Worm (Caenorhabditis elegans) whole organism, L1 larva: ENCODE measurements around the gene srd-32.

ENCODE experiments used
- C16A3.4 ChIP-seq: fragments of 150-350 bp; optimal IDR thresholded peaks from 2 replicates; lab custom pipeline; 2014; ENCODE audit warnings: missing biosample characterization, missing genetic modification characterization
- Y116A8C.19 ChIP-seq: sonication (generic microtip); optimal IDR thresholded peaks from 2 replicates; lab custom pipeline; 2016; ENCODE audit warnings: missing compliant biosample characterization, missing genetic modification characterization, borderline replicate concordance
- aha-1 ChIP-seq: fragments of 150-350 bp; optimal IDR thresholded peaks from 2 replicates; lab custom pipeline; 2014; ENCODE audit warnings: missing biosample characterization, missing genetic modification characterization
- ama-1 ChIP-seq: fragments of 150-350 bp; optimal IDR thresholded peaks from 2 replicates; lab custom pipeline; 2014
- ceh-63 ChIP-seq: fragments of 200-800 bp; sonication (Bioruptor generic); optimal IDR thresholded peaks from 2 replicates; lab custom pipeline; 2018; ENCODE audit warnings: mild to moderate bottlenecking, missing genetic modification characterization, missing compliant biosample characterization
- ceh-90 ChIP-seq: sonication (generic microtip); optimal IDR thresholded peaks from 2 replicates; lab custom pipeline; 2016; ENCODE audit warnings: missing genetic modification characterization, missing compliant biosample characterization
- ces-1 ChIP-seq: fragments of 150-350 bp; optimal IDR thresholded peaks from 2 replicates; lab custom pipeline; 2014; ENCODE audit warnings: missing biosample characterization, missing genetic modification reagents, missing genetic modification characterization
- dpl-1 ChIP-seq, 3 experiments: fragments of 150-350 bp in 2 of 3; sonication (generic microtip) in 1 of 3; optimal IDR thresholded peaks; 2 replicates each; lab custom pipeline; 2014 to 2017; ENCODE audit warnings: missing biosample characterization in 3 of 3, missing genetic modification characterization in 3 of 3, missing genetic modification reagents in 3 of 3
- dsc-1 ChIP-seq: sonication (generic microtip); optimal IDR thresholded peaks from 2 replicates; lab custom pipeline; 2016; ENCODE audit warnings: mild to moderate bottlenecking, missing genetic modification characterization, missing compliant biosample characterization
- egl-27 ChIP-seq, 2 experiments: fragments of 150-350 bp in 1 of 2; sonication (generic microtip); optimal IDR thresholded peaks; 3 replicates each; lab custom pipeline; 2017 to 2018; ENCODE audit warnings: missing biosample characterization in 2 of 2, missing genetic modification characterization in 2 of 2, missing genetic modification reagents in 2 of 2
- elt-2 ChIP-seq: sonication (generic microtip); optimal IDR thresholded peaks from 2 replicates; lab custom pipeline; 2016; ENCODE audit warnings: missing genetic modification characterization, mild to moderate bottlenecking, inconsistent platforms, missing compliant biosample characterization, missing genetic modification reagents
- elt-3 ChIP-seq, 6 experiments: fragments of 150-350 bp in 1 of 6; sonication (generic microtip); optimal IDR thresholded peaks; 2 replicates each; lab custom pipeline; 2017 to 2018; ENCODE audit warnings: missing biosample characterization in 6 of 6, missing genetic modification characterization in 6 of 6, inconsistent platforms in 1 of 6
- fkh-10 ChIP-seq: sonication (generic microtip); optimal IDR thresholded peaks from 2 replicates; lab custom pipeline; 2017; ENCODE audit warnings: missing biosample characterization, missing genetic modification reagents, missing genetic modification characterization
- fkh-4 ChIP-seq: sonication (generic microtip); optimal IDR thresholded peaks from 2 replicates; lab custom pipeline; 2016; ENCODE audit warnings: missing compliant biosample characterization, missing genetic modification characterization, borderline replicate concordance
- fkh-8 ChIP-seq: sonication (generic microtip); optimal IDR thresholded peaks from 2 replicates; lab custom pipeline; 2016; ENCODE audit warnings: mild to moderate bottlenecking, missing genetic modification characterization, missing compliant biosample characterization
- hlh-17 ChIP-seq: fragments of 200-800 bp; sonication (Bioruptor generic); optimal IDR thresholded peaks from 2 replicates; lab custom pipeline; 2018; ENCODE audit warnings: missing genetic modification characterization, mild to moderate bottlenecking, missing compliant biosample characterization, moderate library complexity, borderline replicate concordance
- irx-1 ChIP-seq: sonication (generic microtip); optimal IDR thresholded peaks from 2 replicates; lab custom pipeline; 2016; ENCODE audit warnings: missing genetic modification characterization, missing compliant biosample characterization
- lin-14 ChIP-seq: fragments of 200-800 bp; sonication (Bioruptor generic); optimal IDR thresholded peaks from 2 replicates; lab custom pipeline; 2018; ENCODE audit warnings: mild to moderate bottlenecking, missing genetic modification characterization, moderate library complexity, missing compliant biosample characterization
- lin-15B ChIP-seq: fragments of 150-350 bp; sonication (generic microtip); optimal IDR thresholded peaks from 3 replicates; lab custom pipeline; 2014; ENCODE audit warnings: missing biosample characterization, missing genetic modification characterization
- lin-35 ChIP-seq, 2 experiments: fragments of 150-350 bp; optimal IDR thresholded peaks; 2 replicates each; lab custom pipeline; 2014; ENCODE audit warnings: missing biosample characterization in 2 of 2, missing genetic modification characterization in 2 of 2, missing genetic modification reagents in 2 of 2
- lir-3 ChIP-seq: sonication (generic microtip); optimal IDR thresholded peaks from 2 replicates; lab custom pipeline; 2016; ENCODE audit warnings: mild to moderate bottlenecking, missing genetic modification characterization, moderate library complexity, missing compliant biosample characterization; ENCODE audit not compliant: poor library complexity
- mdl-1 ChIP-seq, 2 experiments: fragments of 150-350 bp; optimal IDR thresholded peaks; 2 replicates each; lab custom pipeline; 2014 to 2017; ENCODE audit warnings: missing biosample characterization in 2 of 2, missing genetic modification characterization in 2 of 2, inconsistent platforms in 1 of 2
- mep-1 ChIP-seq: fragments of 150-350 bp; optimal IDR thresholded peaks from 2 replicates; lab custom pipeline; 2014; ENCODE audit warnings: missing biosample characterization, missing genetic modification characterization
- nhr-12 ChIP-seq: sonication (generic microtip); optimal IDR thresholded peaks from 2 replicates; lab custom pipeline; 2017; ENCODE audit warnings: missing biosample characterization, missing genetic modification characterization
- nhr-19 ChIP-seq: fragments of 200-800 bp; sonication (Bioruptor generic); conservative IDR thresholded peaks from 2 replicates; pipeline ENCODE4 v1.3.6; 2022; ENCODE audit warnings: missing genetic modification characterization, missing compliant biosample characterization
- nhr-20 ChIP-seq: sonication (generic microtip); optimal IDR thresholded peaks from 2 replicates; lab custom pipeline; 2016; ENCODE audit warnings: mild to moderate bottlenecking, missing genetic modification characterization, missing compliant biosample characterization
- nhr-237 ChIP-seq: fragments of 150-350 bp; optimal IDR thresholded peaks from 2 replicates; lab custom pipeline; 2014; ENCODE audit warnings: missing biosample characterization, missing genetic modification characterization
- nhr-71 ChIP-seq: sonication (generic microtip); optimal IDR thresholded peaks from 2 replicates; lab custom pipeline; 2016; ENCODE audit warnings: mild to moderate bottlenecking, missing genetic modification characterization, moderate library complexity, missing compliant biosample characterization
- nhr-76 ChIP-seq: sonication (generic microtip); optimal IDR thresholded peaks from 2 replicates; lab custom pipeline; 2017; ENCODE audit warnings: missing biosample characterization, missing genetic modification characterization
- nhr-77 ChIP-seq: fragments of 150-350 bp; optimal IDR thresholded peaks from 2 replicates; lab custom pipeline; 2014; ENCODE audit warnings: missing biosample characterization, missing genetic modification characterization
- nhr-84 ChIP-seq: sonication (generic microtip); optimal IDR thresholded peaks from 2 replicates; lab custom pipeline; 2017; ENCODE audit warnings: missing biosample characterization, missing genetic modification characterization
- nhr-85 ChIP-seq: sonication (generic microtip); peaks from one replicate; lab custom pipeline; 2016; ENCODE audit warnings: missing genetic modification characterization, inconsistent platforms, missing compliant biosample characterization
- nhr-90 ChIP-seq: sonication (generic microtip); optimal IDR thresholded peaks from 2 replicates; lab custom pipeline; 2016; ENCODE audit warnings: mild to moderate bottlenecking, missing genetic modification characterization, missing compliant biosample characterization; ENCODE audit not compliant: poor library complexity
- skn-1 ChIP-seq: fragments of 150-350 bp; optimal IDR thresholded peaks from 2 replicates; lab custom pipeline; 2014; ENCODE audit warnings: missing biosample characterization, missing genetic modification characterization
- snu-23 ChIP-seq: sonication (generic microtip); optimal IDR thresholded peaks from 2 replicates; lab custom pipeline; 2016; ENCODE audit warnings: missing genetic modification characterization, missing compliant biosample characterization
- sup-37 ChIP-seq: fragments of 200-800 bp; sonication (Bioruptor generic); optimal IDR thresholded peaks from 2 replicates; lab custom pipeline; 2018; ENCODE audit warnings: mild to moderate bottlenecking, missing genetic modification characterization, missing compliant biosample characterization
- swsn-7 ChIP-seq: sonication (generic microtip); optimal IDR thresholded peaks from 2 replicates; lab custom pipeline; 2016; ENCODE audit warnings: missing genetic modification characterization, missing compliant biosample characterization
- unc-30 ChIP-seq: sonication (generic microtip); optimal IDR thresholded peaks from 2 replicates; lab custom pipeline; 2017; ENCODE audit warnings: missing biosample characterization, missing genetic modification characterization
- unc-86 ChIP-seq: sonication (generic microtip); optimal IDR thresholded peaks from 2 replicates; lab custom pipeline; 2016; ENCODE audit warnings: missing genetic modification characterization, missing compliant biosample characterization
- zag-1 ChIP-seq: fragments of 150-350 bp; optimal IDR thresholded peaks from 2 replicates; lab custom pipeline; 2014; ENCODE audit warnings: missing biosample characterization, missing genetic modification characterization
- ztf-4 ChIP-seq: fragments of 150-350 bp; optimal IDR thresholded peaks from 2 replicates; lab custom pipeline; 2014; ENCODE audit warnings: missing biosample characterization, missing genetic modification characterization

Gene srd-32

ce11 chrV:4862737-4863136 lies 2.7 kb upstream of the srd-32 start, which contains the start of gene C37H5.13:
TSS of gene C37H5.13 (minus strand) at chrV:4862965.
- TF ChIP-seq elt-2, result no peak
- TF ChIP-seq zag-1 (tag; lab: Kevin White, UChicago), result no peak
- TF ChIP-seq lin-15B (tag; lab: Kevin White, UChicago), result no peak
- peak; percentile 21 for TF ChIP-seq mep-1
- TF ChIP-seq ceh-63, result no peak
- TF ChIP-seq swsn-7 (tag; lab: Kevin White, UChicago), result no peak
- TF ChIP-seq nhr-71 (tag; lab: Kevin White, UChicago), result peak; percentile 49
- TF ChIP-seq unc-30 (tag; lab: Kevin White, UChicago), result no peak
- no peak for TF ChIP-seq ama-1 (lab: Kevin White, UChicago)
- TF ChIP-seq lin-14, result peak; percentile 73
- no peak for TF ChIP-seq aha-1 (tag; lab: Kevin White, UChicago)
- peak; percentile 53 for TF ChIP-seq nhr-20 (tag; lab: Kevin White, UChicago)
- no peak for TF ChIP-seq ceh-90 (tag; lab: Kevin White, UChicago)
- TF ChIP-seq unc-86, result no peak
- TF ChIP-seq nhr-76 (tag; lab: Kevin White, UChicago), result no peak
- TF ChIP-seq C16A3.4 (tag; lab: Kevin White, UChicago), result peak; percentile 1
- no peak for TF ChIP-seq skn-1 (tag; lab: Kevin White, UChicago)
- no peak for TF ChIP-seq egl-27 (tag; optimal IDR thresholded peaks at IDR 0.05; lab: Kevin White, UChicago)
- TF ChIP-seq lin-35 (GFP tag; optimal IDR thresholded peaks at IDR 0.05; lab: Kevin White, UChicago), result peak in 1 of 2 experiments; percentile 32
- TF ChIP-seq nhr-12 (tag; lab: Kevin White, UChicago), result no peak
- TF ChIP-seq snu-23 (GFP tag; lab: Kevin White, UChicago), result peak; percentile 31
- TF ChIP-seq nhr-77 (tag; lab: Kevin White, UChicago), result peak; percentile 27
- peak; percentile 50 for TF ChIP-seq nhr-85
- no peak for TF ChIP-seq irx-1 (tag; lab: Kevin White, UChicago)
- no peak for TF ChIP-seq mdl-1 (tag; optimal IDR thresholded peaks at IDR 0.05; lab: Kevin White, UChicago)
- TF ChIP-seq sup-37 (GFP tag; lab: Kevin White, UChicago), result no peak
- peak; percentile 18 for TF ChIP-seq ztf-4 (tag; lab: Kevin White, UChicago)
- TF ChIP-seq ces-1 (GFP tag; lab: Kevin White, UChicago), result no peak

ce11 chrV:4864330-4864729 lies 1.1 kb upstream of the srd-32 start:
- TF ChIP-seq fkh-4 (tag; lab: Kevin White, UChicago) (peak; percentile 78), ceh-63 (no peak), lir-3 (tag; lab: Kevin White, UChicago) (no peak), dsc-1 (tag; lab: Kevin White, UChicago) (peak; percentile 92), hlh-17 (GFP tag; lab: Kevin White, UChicago) (no peak), nhr-20 (tag; lab: Kevin White, UChicago) (no peak), dpl-1 (GFP tag; optimal IDR thresholded peaks at IDR 0.05; lab: Kevin White, UChicago) (no peak), fkh-10 (GFP tag; lab: Kevin White, UChicago) (no peak), fkh-8 (tag; lab: Kevin White, UChicago) (peak; percentile 4), C16A3.4 (tag; lab: Kevin White, UChicago) (no peak), nhr-90 (no peak), nhr-19 (GFP tag; lab: Robert Waterston, UW) (no peak), elt-3 (tag; optimal IDR thresholded peaks at IDR 0.05; lab: Kevin White, UChicago) (no peak), nhr-71 (tag; lab: Kevin White, UChicago) (no peak), mdl-1 (tag; optimal IDR thresholded peaks at IDR 0.05; lab: Kevin White, UChicago) (no peak), Y116A8C.19 (tag; lab: Kevin White, UChicago) (no peak), nhr-84 (no peak), nhr-237 (tag; lab: Kevin White, UChicago) (no peak)
- TF ChIP-seq, all 84 proteins: peak for 3
